Worm (Caenorhabditis elegans): ENCODE measurements around the gene top-3.

The top-3 gene

ce11 chrIII:11989823-11990222, 29.8 kb upstream of the top-3 start, which contains the start of gene wah-1:
Gene wah-1, plus strand, starts transcription at chrIII:11990167.
- TF ChIP-seq unc-55 (GFP tag; optimal IDR thresholded peaks at IDR 0.05) (peak; percentile 2), sem-4 (tag; optimal IDR thresholded peaks at IDR 0.05) (no peak), gmeb-1 (tag; optimal IDR thresholded peaks at IDR 0.05) (no peak), ztf-4 (tag; optimal IDR thresholded peaks at IDR 0.05) (no peak), aly-2 (tag; optimal IDR thresholded peaks at IDR 0.05) (no peak), Y55F3AM.14 (GFP tag; optimal IDR thresholded peaks at IDR 0.05) (no peak), sma-9 (GFP tag; optimal IDR thresholded peaks at IDR 0.05) (no peak), sma-9 (tag; optimal IDR thresholded peaks at IDR 0.05) (no peak), nhr-12 (tag; optimal IDR thresholded peaks at IDR 0.05) (no peak), nhr-21 (tag; optimal IDR thresholded peaks at IDR 0.05) (peak; percentile 21), sma-3 (GFP tag; optimal IDR thresholded peaks at IDR 0.05) (peak; percentile 8), crh-2 (tag; optimal IDR thresholded peaks at IDR 0.05) (peak; percentile 7), nhr-237 (tag; optimal IDR thresholded peaks at IDR 0.05) (no peak), elt-1 (tag; optimal IDR thresholded peaks at IDR 0.05) (no peak), nhr-25 (tag; optimal IDR thresholded peaks at IDR 0.05) (no peak), R02D3.7 (tag; optimal IDR thresholded peaks at IDR 0.05) (no peak), nhr-23 (tag; optimal IDR thresholded peaks at IDR 0.05) (no peak), mbf-1 (tag; optimal IDR thresholded peaks at IDR 0.05) (no peak), zag-1 (tag; optimal IDR thresholded peaks at IDR 0.05) (no peak), snpc-4 (tag; optimal IDR thresholded peaks at IDR 0.05) (no peak), nhr-77 (tag; optimal IDR thresholded peaks at IDR 0.05) (no peak), lin-13 (GFP tag; optimal IDR thresholded peaks at IDR 0.05) (no peak), C34F6.9 (tag; optimal IDR thresholded peaks at IDR 0.05) (peak; percentile 27), ceh-82 (tag; optimal IDR thresholded peaks at IDR 0.05) (no peak), dmd-4 (tag; optimal IDR thresholded peaks at IDR 0.05) (no peak), mdl-1 (tag; optimal IDR thresholded peaks at IDR 0.05) (peak in 1 of 2 experiments; percentile 50), skn-1 (tag; optimal IDR thresholded peaks at IDR 0.05) (no peak), ztf-1 (GFP tag; conservative IDR thresholded peaks at IDR 0.05) (no peak), unc-62 (GFP tag; optimal IDR thresholded peaks at IDR 0.05) (no peak)

- TF ChIP-seq snpc-4 (tag; optimal IDR thresholded peaks at IDR 0.05) = no peak
- no peak for TF ChIP-seq nhr-10 (tag; optimal IDR thresholded peaks at IDR 0.05)
- TF ChIP-seq dmd-4 (tag; optimal IDR thresholded peaks at IDR 0.05) = no peak
- no peak for TF ChIP-seq F13H6.1 (tag; optimal IDR thresholded peaks at IDR 0.05)
- no peak for TF ChIP-seq elt-1 (tag; optimal IDR thresholded peaks at IDR 0.05)
- no peak for TF ChIP-seq ceh-16 (tag; optimal IDR thresholded peaks at IDR 0.05)
Measured at ce11 chrIII:11985066-11985465, 25.1 kb upstream of the top-3 start.

- TF ChIP-seq lin-11 (tag; optimal IDR thresholded peaks at IDR 0.05) = no peak
- TF ChIP-seq nhr-23 (tag; optimal IDR thresholded peaks at IDR 0.05) = no peak
- no peak for TF ChIP-seq F13H6.1 (tag; optimal IDR thresholded peaks at IDR 0.05)
- no peak for TF ChIP-seq mbf-1 (tag; optimal IDR thresholded peaks at IDR 0.05)
- TF ChIP-seq R02D3.7 (tag; optimal IDR thresholded peaks at IDR 0.05) = no peak
- TF ChIP-seq aly-2 (tag; optimal IDR thresholded peaks at IDR 0.05) = no peak
- TF ChIP-seq mab-5 (tag; optimal IDR thresholded peaks at IDR 0.05) = no peak
- no peak for TF ChIP-seq ceh-82 (tag; optimal IDR thresholded peaks at IDR 0.05)
- no peak for TF ChIP-seq ztf-4 (tag; optimal IDR thresholded peaks at IDR 0.05)
- no peak for TF ChIP-seq elt-3 (tag; optimal IDR thresholded peaks at IDR 0.05)
- TF ChIP-seq mdl-1 (tag; optimal IDR thresholded peaks at IDR 0.05) = no peak
- no peak for TF ChIP-seq Y55F3AM.14 (GFP tag; optimal IDR thresholded peaks at IDR 0.05)
Measured at ce11 chrIII:11982474-11982873, 22.5 kb upstream of the top-3 start.

ce11 chrIII:11981539-11981938, 21.6 kb upstream of the top-3 start:
- TF ChIP-seq dmd-4 (tag; optimal IDR thresholded peaks at IDR 0.05) (no peak), ceh-82 (tag; optimal IDR thresholded peaks at IDR 0.05) (no peak), ztf-11 (tag; optimal IDR thresholded peaks at IDR 0.05) (no peak), C34F6.9 (tag; optimal IDR thresholded peaks at IDR 0.05) (peak; percentile 70), sma-3 (GFP tag; optimal IDR thresholded peaks at IDR 0.05) (no peak), lin-13 (GFP tag; optimal IDR thresholded peaks at IDR 0.05) (peak; percentile 41), skn-1 (tag; optimal IDR thresholded peaks at IDR 0.05) (no peak), egl-27 (tag; optimal IDR thresholded peaks at IDR 0.05) (no peak), mbf-1 (tag; optimal IDR thresholded peaks at IDR 0.05) (no peak), nhr-12 (tag; optimal IDR thresholded peaks at IDR 0.05) (no peak), nhr-23 (tag; optimal IDR thresholded peaks at IDR 0.05) (no peak), unc-39 (tag; optimal IDR thresholded peaks at IDR 0.05) (no peak), mdl-1 (tag; optimal IDR thresholded peaks at IDR 0.05) (peak in 1 of 2 experiments; percentile 15), blmp-1 (tag; optimal IDR thresholded peaks at IDR 0.05; ENCODE audit: insufficient read depth) (no peak), ZK546.5 (tag; optimal IDR thresholded peaks at IDR 0.05) (no peak), R02D3.7 (tag; optimal IDR thresholded peaks at IDR 0.05) (no peak), aly-2 (tag; optimal IDR thresholded peaks at IDR 0.05) (no peak), Y55F3AM.14 (GFP tag; optimal IDR thresholded peaks at IDR 0.05) (no peak), ztf-1 (GFP tag; conservative IDR thresholded peaks at IDR 0.05) (no peak), nhr-6 (tag; optimal IDR thresholded peaks at IDR 0.05) (no peak), nhr-10 (tag; optimal IDR thresholded peaks at IDR 0.05) (no peak), elt-1 (tag; optimal IDR thresholded peaks at IDR 0.05) (no peak), alr-1 (tag; optimal IDR thresholded peaks at IDR 0.05) (no peak), unc-55 (GFP tag; optimal IDR thresholded peaks at IDR 0.05) (peak; percentile 42), mab-5 (tag; optimal IDR thresholded peaks at IDR 0.05) (no peak), crh-2 (tag; optimal IDR thresholded peaks at IDR 0.05) (peak; percentile 24), nhr-129 (tag; optimal IDR thresholded peaks at IDR 0.05) (peak; percentile 63), sem-4 (tag; optimal IDR thresholded peaks at IDR 0.05) (peak; percentile 30), ztf-4 (tag; optimal IDR thresholded peaks at IDR 0.05) (no peak), lsy-2 (tag; optimal IDR thresholded peaks at IDR 0.05) (peak in 1 of 2 experiments; percentile 46), nhr-237 (tag; optimal IDR thresholded peaks at IDR 0.05) (no peak), nhr-11 (tag; optimal IDR thresholded peaks at IDR 0.05) (no peak)

All from whole organism, L2 larva.